Fruit fly (Drosophila melanogaster) whole organism, embryonic: Measurements from ENCODE around the gene Dph5.

ENCODE experiments used
- Abd-B ChIP-seq: fragments of 200-800 bp; sonication (Bioruptor generic); optimal IDR thresholded peaks from 2 replicates; lab custom pipeline; 2018; ENCODE audit warnings: missing biosample characterization, mild to moderate bottlenecking, missing genetic modification characterization, moderate library complexity
- Bdp1 ChIP-seq: fragments of 200-800 bp; sonication (Bioruptor generic); optimal IDR thresholded peaks from 3 replicates; lab custom pipeline; 2016; ENCODE audit warnings: missing biosample characterization, missing genetic modification characterization
- Bgb ChIP-seq: fragments of 200-800 bp; sonication (Bioruptor generic); IDR thresholded peaks from 2 replicates; pipeline ENCODE4 v1.3.6; 2022; ENCODE audit warnings: missing biosample characterization, missing genetic modification characterization; ENCODE audit not compliant: partially characterized antibody
- CG10366 ChIP-seq: fragments of 200-800 bp; sonication (Bioruptor generic); IDR thresholded peaks from 2 replicates; pipeline ENCODE4 v1.3.6; 2022; ENCODE audit warnings: missing biosample characterization, missing genetic modification characterization
- CG10543 ChIP-seq: fragments of 200-800 bp; sonication (Bioruptor generic); optimal IDR thresholded peaks from 3 replicates; lab custom pipeline; 2017; ENCODE audit warnings: missing biosample characterization, mild to moderate bottlenecking, missing genetic modification characterization, moderate library complexity
- CG10979 ChIP-seq: fragments of 200-800 bp; sonication (Bioruptor generic); optimal IDR thresholded peaks from 2 replicates; lab custom pipeline; 2018; ENCODE audit warnings: missing biosample characterization, mild to moderate bottlenecking, missing genetic modification characterization, moderate library complexity
- CG11504 ChIP-seq: fragments of 200-800 bp; sonication (Bioruptor generic); optimal IDR thresholded peaks from 3 replicates; lab custom pipeline; 2019; ENCODE audit warnings: missing biosample characterization, mild to moderate bottlenecking, missing genetic modification characterization, moderate library complexity
- CG14441 ChIP-seq: fragments of 200-800 bp; sonication (Bioruptor generic); IDR thresholded peaks from 2 replicates; pipeline ENCODE4 v1.3.6; 2022; ENCODE audit warnings: missing biosample characterization, missing genetic modification characterization
- CG17359 ChIP-seq: fragments of 200-800 bp; sonication (Bioruptor generic); optimal IDR thresholded peaks from 3 replicates; lab custom pipeline; 2018; ENCODE audit warnings: missing biosample characterization, mild to moderate bottlenecking, missing genetic modification characterization, moderate library complexity
- CG2712 ChIP-seq: fragments of 200-800 bp; optimal IDR thresholded peaks from 3 replicates; lab custom pipeline; 2019; ENCODE audit warnings: missing biosample characterization, mild to moderate bottlenecking, missing genetic modification characterization, moderate library complexity
- CG32532 ChIP-seq: fragments of 200-800 bp; sonication (Bioruptor generic); IDR thresholded peaks from 2 replicates; pipeline ENCODE4 v1.3.6; 2022; ENCODE audit warnings: missing biosample characterization, missing genetic modification characterization
- CG4328 ChIP-seq: fragments of 200-800 bp; sonication (Bioruptor generic); optimal IDR thresholded peaks from 3 replicates; lab custom pipeline; 2017; ENCODE audit warnings: missing biosample characterization, missing genetic modification reagents, missing genetic modification characterization
- CG8290 ChIP-seq, 3 experiments: fragments of 200-800 bp; sonication (Bioruptor generic); optimal IDR thresholded peaks; 2 replicates each; lab custom pipeline; 2016 to 2019; ENCODE audit warnings: missing biosample characterization in 3 of 3, missing genetic modification characterization in 3 of 3, mild to moderate bottlenecking in 2 of 3, moderate library complexity in 1 of 3
- Dad ChIP-seq: fragments of 200-800 bp; sonication (Bioruptor generic); optimal IDR thresholded peaks from 3 replicates; lab custom pipeline; 2016; ENCODE audit warnings: missing biosample characterization, missing genetic modification characterization
- Deaf1 ChIP-seq: fragments of 200-800 bp; optimal IDR thresholded peaks from 3 replicates; lab custom pipeline; 2019; ENCODE audit warnings: missing biosample characterization, mild to moderate bottlenecking, missing genetic modification characterization, moderate library complexity
- Ets65A ChIP-seq: fragments of 200-800 bp; sonication (Bioruptor generic); peaks from one replicate; lab custom pipeline; 2016; ENCODE audit warnings: missing biosample characterization, missing genetic modification characterization
- Gsc ChIP-seq: fragments of 200-800 bp; sonication (Bioruptor generic); IDR thresholded peaks from 2 replicates; pipeline ENCODE4 v1.3.6; 2022; ENCODE audit warnings: missing biosample characterization, missing genetic modification characterization
- H2.0 ChIP-seq: fragments of 200-800 bp; sonication (Bioruptor generic); IDR thresholded peaks from 2 replicates; pipeline ENCODE4 v1.3.6; 2022; ENCODE audit warnings: missing biosample characterization, missing genetic modification characterization
- HLHmδ ChIP-seq: fragments of 200-800 bp; sonication (Bioruptor generic); optimal IDR thresholded peaks from 2 replicates; lab custom pipeline; 2018; ENCODE audit warnings: missing biosample characterization, mild to moderate bottlenecking, missing genetic modification characterization, moderate library complexity
- Hr51 ChIP-seq, 2 experiments: fragments of 200-800 bp; sonication (Bioruptor generic); optimal IDR thresholded peaks; 2 replicates in 1 of 2; 3 replicates in 1 of 2; lab custom pipeline; 2016 to 2018; ENCODE audit warnings: missing biosample characterization in 2 of 2, missing genetic modification characterization in 2 of 2, mild to moderate bottlenecking in 1 of 2, moderate library complexity in 1 of 2
- Med ChIP-seq: fragments of 200-800 bp; sonication (Bioruptor generic); peaks from one replicate; lab custom pipeline; 2016; ENCODE audit warnings: missing biosample characterization, missing genetic modification characterization, mild to moderate bottlenecking, inconsistent platforms, moderate library complexity
- Sox102F ChIP-seq: fragments of 200-800 bp; sonication (Bioruptor generic); optimal IDR thresholded peaks from 2 replicates; lab custom pipeline; 2018; ENCODE audit warnings: missing biosample characterization, mild to moderate bottlenecking, missing genetic modification characterization, moderate library complexity
- Vsx1 ChIP-seq: fragments of 200-800 bp; sonication (Bioruptor generic); optimal IDR thresholded peaks from 2 replicates; lab custom pipeline; 2017; ENCODE audit warnings: missing biosample characterization, mild to moderate bottlenecking, missing genetic modification characterization, missing genetic modification reagents
- dmrt99B ChIP-seq: fragments of 200-800 bp; sonication (Bioruptor generic); optimal IDR thresholded peaks from 2 replicates; lab custom pipeline; 2018; ENCODE audit warnings: missing biosample characterization, mild to moderate bottlenecking, missing genetic modification characterization, moderate library complexity
- exex ChIP-seq: fragments of 200-800 bp; sonication (Bioruptor generic); optimal IDR thresholded peaks from 4 replicates; lab custom pipeline; 2018; ENCODE audit warnings: missing biosample characterization, mild to moderate bottlenecking, missing genetic modification characterization, moderate library complexity
- gem ChIP-seq: fragments of 200-800 bp; sonication (Bioruptor generic); optimal IDR thresholded peaks from 2 replicates; lab custom pipeline; 2019; ENCODE audit warnings: missing biosample characterization, mild to moderate bottlenecking, missing genetic modification characterization, moderate library complexity
- gro ChIP-seq: fragments of 200-800 bp; sonication (Bioruptor generic); optimal IDR thresholded peaks from 2 replicates; lab custom pipeline; 2016; ENCODE audit warnings: missing biosample characterization, missing genetic modification characterization
- lbe ChIP-seq: fragments of 200-800 bp; sonication (Bioruptor generic); optimal IDR thresholded peaks from 2 replicates; lab custom pipeline; 2016; ENCODE audit warnings: missing biosample characterization, mild to moderate bottlenecking, missing genetic modification characterization
- pan ChIP-seq, 4 experiments: fragments of >200 bp in 3 of 4; fragments of 200-800 bp in 1 of 4; sonication (Bioruptor generic) in 1 of 4; optimal IDR thresholded peaks in 3 of 4; IDR thresholded peaks in 1 of 4; 2 replicates each; pipeline versions ENCODE4 v1.3.6 to Lab custom; 2017 to 2022; ENCODE audit warnings: missing biosample characterization in 2 of 4, missing genetic modification characterization in 2 of 4, mixed read lengths in 1 of 4
- row ChIP-seq: fragments of 200-800 bp; sonication (Bioruptor generic); IDR thresholded peaks from 3 replicates; pipeline ENCODE4 v1.3.6; 2022; ENCODE audit warnings: missing biosample characterization, missing genetic modification characterization
- sens ChIP-seq: fragments of 200-800 bp; sonication (Bioruptor generic); peaks from one replicate; lab custom pipeline; 2016; ENCODE audit warnings: missing biosample characterization, missing genetic modification characterization
- sob ChIP-seq: fragments of 200-800 bp; sonication (Bioruptor generic); IDR thresholded peaks from 2 replicates; pipeline ENCODE4 v1.3.6; 2022; ENCODE audit warnings: missing biosample characterization, missing genetic modification characterization
- twi ChIP-seq: fragments of 200-800 bp; optimal IDR thresholded peaks from 2 replicates; lab custom pipeline; 2019; ENCODE audit warnings: missing biosample characterization, mild to moderate bottlenecking, missing genetic modification characterization, moderate library complexity
- unc-4 ChIP-seq: fragments of 200-800 bp; sonication (Bioruptor generic); IDR thresholded peaks from 2 replicates; pipeline ENCODE4 v1.3.6; 2022; ENCODE audit warnings: missing biosample characterization, missing genetic modification characterization; ENCODE audit not compliant: partially characterized antibody
- zfh1 ChIP-seq: fragments of 200-800 bp; sonication (Bioruptor generic); IDR thresholded peaks from 3 replicates; pipeline ENCODE4 v1.3.6; 2022; ENCODE audit warnings: missing biosample characterization, missing genetic modification characterization

Gene Dph5

DNA sequence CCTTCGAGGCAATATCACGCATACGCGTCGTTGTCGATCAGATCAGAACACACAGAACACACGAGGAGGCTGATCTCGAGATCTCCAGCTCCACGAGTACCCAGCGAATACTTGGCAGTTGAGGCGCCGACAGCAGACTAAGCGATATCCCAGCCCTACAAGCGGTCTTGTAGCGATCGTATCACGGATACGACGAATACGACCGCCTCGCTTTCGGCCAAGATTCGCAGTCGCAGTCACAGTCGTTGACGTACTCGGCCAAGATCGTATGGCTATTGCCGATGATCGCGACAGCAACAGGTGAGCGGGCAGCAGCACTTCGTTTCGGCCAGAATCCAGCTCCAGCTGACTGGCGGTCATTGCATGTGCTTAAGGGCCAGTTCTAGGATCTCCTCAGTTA lies 43.3 kb downstream of the Dph5 start, which contains the start of gene CG5326 (continued):
- peak; percentile 24 for TF ChIP-seq CG10543 (GFP tag; lab: Kevin White, UChicago)
- peak; percentile 91 for TF ChIP-seq Deaf1 (tag; lab: Kevin White, UChicago)
- no peak for TF ChIP-seq gro (GFP tag; lab: Kevin White, UChicago)
- no peak for TF ChIP-seq CG8290 (GFP tag; optimal IDR thresholded peaks at IDR 0.05; lab: Kevin White, UChicago)
- peak in 1 of 2 experiments; percentile 40 for TF ChIP-seq CG8290 (tag; optimal IDR thresholded peaks at IDR 0.05; lab: Kevin White, UChicago)
- no peak for TF ChIP-seq Gsc (GFP tag; lab: Robert Waterston, UW)
- TF ChIP-seq, all 482 proteins: peak for 14

- TF ChIP-seq gem (tag; lab: Kevin White, UChicago) (peak; percentile 36), CG32532 (GFP tag; lab: Robert Waterston, UW) (0 out of 2 replicates have a peak, but pooled peaks have one; percentile 13), Med (GFP tag; lab: Kevin White, UChicago) (peak; percentile 37), CG10366 (GFP tag; lab: Robert Waterston, UW) (peak; percentile 29; the same call in 1 of the 2 replicates), exex (no peak), Ets65A (peak; percentile 57), Bgb (GFP tag; lab: Robert Waterston, UW) (no peak), CG17359 (tag; lab: Kevin White, UChicago) (peak; percentile 13), unc-4 (GFP tag; lab: Robert Waterston, UW) (no peak), sens (peak; percentile 60), Sox102F (peak; percentile 52), CG4328 (GFP tag; lab: Kevin White, UChicago) (no peak), zfh1 (no peak), Hr51 (GFP tag; optimal IDR thresholded peaks at IDR 0.05; lab: Kevin White, UChicago) (peak in 1 of 2 experiments; percentile 50), twi (tag; lab: Kevin White, UChicago) (no peak), Bdp1 (GFP tag; lab: Kevin White, UChicago) (no peak), Vsx1 (no peak), dmrt99B (tag; lab: Kevin White, UChicago) (peak; percentile 48), pan (optimal IDR thresholded peaks at IDR 0.05; lab: Kevin White, UChicago) (no peak), pan (GFP tag; optimal IDR thresholded peaks at IDR 0.05 in 1 of 2, IDR thresholded peaks at IDR 0.05 in 1 of 2) (peak in 1 of 2 experiments; percentile 21), sob (GFP tag; lab: Robert Waterston, UW) (no peak), HLHmδ (GFP tag; lab: Kevin White, UChicago) (no peak), row (GFP tag; lab: Robert Waterston, UW) (0 out of 3 replicates have a peak, but pooled peaks have one; percentile 17), CG11504 (peak; percentile 38), Dad (GFP tag; lab: Kevin White, UChicago) (no peak), H2.0 (GFP tag; lab: Robert Waterston, UW) (no peak), CG14441 (0 out of 2 replicates have a peak, but pooled peaks have one; percentile 20), lbe (GFP tag; lab: Kevin White, UChicago) (no peak), CG2712 (peak; percentile 6), CG10979 (tag; lab: Kevin White, UChicago) (no peak), Abd-B (GFP tag; lab: Kevin White, UChicago) (no peak)
Measured at dm6 chr3R:22538877-22539276, 44.1 kb downstream of the Dph5 start.
